Fruit fly (Drosophila melanogaster) whole organism, embryonic: ENCODE measurements around the gene CG34325.

Experiments used
- Asciz ChIP-seq: fragments of 200-800 bp; sonication (Bioruptor generic); optimal IDR thresholded peaks from 2 replicates; lab custom pipeline; 2017; ENCODE audit warnings: missing biosample characterization, mild to moderate bottlenecking, missing genetic modification characterization, missing genetic modification reagents
- Atf3 ChIP-seq: fragments of 200-800 bp; sonication (Bioruptor generic); optimal IDR thresholded peaks from 3 replicates; lab custom pipeline; 2016; ENCODE audit warnings: missing biosample characterization, missing genetic modification characterization
- CG10654 ChIP-seq: fragments of 200-800 bp; sonication (Bioruptor generic); optimal IDR thresholded peaks from 2 replicates; lab custom pipeline; 2016; ENCODE audit warnings: missing biosample characterization, missing genetic modification characterization
- CG11696 ChIP-seq: fragments of 200-800 bp; sonication (Bioruptor generic); IDR thresholded peaks from 2 replicates; pipeline ENCODE4 v1.3.6; 2022; ENCODE audit warnings: missing biosample characterization, missing genetic modification characterization
- CG14860 ChIP-seq: fragments of 200-800 bp; sonication (Bioruptor generic); IDR thresholded peaks from 3 replicates; pipeline ENCODE4 v1.3.6; 2022; ENCODE audit warnings: missing biosample characterization, missing genetic modification characterization; ENCODE audit not compliant: partially characterized antibody
- CG15011 ChIP-seq: fragments of 200-800 bp; sonication (Bioruptor generic); optimal IDR thresholded peaks from 3 replicates; lab custom pipeline; 2018; ENCODE audit warnings: missing biosample characterization, mild to moderate bottlenecking, missing genetic modification characterization
- CG18011 ChIP-seq: fragments of 200-800 bp; sonication (Bioruptor generic); optimal IDR thresholded peaks from 2 replicates; lab custom pipeline; 2017; ENCODE audit warnings: missing biosample characterization, missing genetic modification characterization, mild to moderate bottlenecking, moderate library complexity, missing genotype
- CG2678 ChIP-seq: fragments of 200-800 bp; sonication (Bioruptor generic); optimal IDR thresholded peaks from 3 replicates; lab custom pipeline; 2019; ENCODE audit warnings: missing biosample characterization, mild to moderate bottlenecking, missing genetic modification characterization, moderate library complexity
- CG34224 ChIP-seq: fragments of 200-800 bp; sonication (Bioruptor generic); IDR thresholded peaks from 3 replicates; pipeline ENCODE4 v1.3.6; 2022; ENCODE audit warnings: missing biosample characterization, missing genetic modification characterization; ENCODE audit not compliant: partially characterized antibody
- CG34376 ChIP-seq: fragments of 200-800 bp; sonication (Bioruptor generic); optimal IDR thresholded peaks from 2 replicates; lab custom pipeline; 2018; ENCODE audit warnings: missing biosample characterization, mild to moderate bottlenecking, missing genetic modification characterization
- CG6175 ChIP-seq: fragments of 200-800 bp; sonication (Bioruptor generic); IDR thresholded peaks from 3 replicates; pipeline ENCODE4 v1.3.6; 2022; ENCODE audit warnings: missing biosample characterization, missing genetic modification characterization
- CG6791 ChIP-seq: fragments of 200-800 bp; sonication (Bioruptor generic); IDR thresholded peaks from 3 replicates; pipeline ENCODE4 v1.3.6; 2022; ENCODE audit warnings: missing biosample characterization, missing genetic modification characterization; ENCODE audit not compliant: partially characterized antibody
- CG7745 ChIP-seq: fragments of 200-800 bp; sonication (Bioruptor generic); optimal IDR thresholded peaks from 2 replicates; lab custom pipeline; 2018; ENCODE audit warnings: missing biosample characterization, mild to moderate bottlenecking, missing genetic modification characterization, moderate library complexity
- CG8290 ChIP-seq, 3 experiments: fragments of 200-800 bp; sonication (Bioruptor generic); optimal IDR thresholded peaks; 2 replicates each; lab custom pipeline; 2016 to 2019; ENCODE audit warnings: missing biosample characterization in 3 of 3, missing genetic modification characterization in 3 of 3, mild to moderate bottlenecking in 2 of 3, moderate library complexity in 1 of 3
- CTCF ChIP-seq: fragments of 200-800 bp; sonication (Bioruptor generic); optimal IDR thresholded peaks from 2 replicates; lab custom pipeline; 2017; ENCODE audit warnings: missing biosample characterization, mild to moderate bottlenecking, missing genetic modification characterization, moderate library complexity
- GATAe ChIP-seq: fragments of 200-800 bp; sonication (Bioruptor generic); conservative IDR thresholded peaks from 2 replicates; pipeline ENCODE4 v1.3.6; 2022; ENCODE audit warnings: missing biosample characterization, missing genetic modification characterization
- Hr78 ChIP-seq, 2 experiments: fragments of 200-800 bp in 1 of 2; fragments of >200 bp in 1 of 2; sonication (Bioruptor generic) in 1 of 2; optimal IDR thresholded peaks; 2 replicates each; lab custom pipeline; 2017 to 2019; ENCODE audit warnings: missing biosample characterization in 2 of 2, missing genetic modification characterization in 2 of 2, mild to moderate bottlenecking in 1 of 2, moderate library complexity in 1 of 2
- Ptx1 ChIP-seq: fragments of 200-800 bp; sonication (Bioruptor generic); IDR thresholded peaks from 2 replicates; pipeline ENCODE4 v1.3.6; 2022; ENCODE audit warnings: missing biosample characterization, missing genetic modification characterization
- bab2 ChIP-seq: fragments of 200-800 bp; sonication (Bioruptor generic); optimal IDR thresholded peaks from 2 replicates; lab custom pipeline; 2016; ENCODE audit warnings: missing biosample characterization, missing genetic modification characterization
- cato ChIP-seq: fragments of 200-800 bp; sonication (Bioruptor generic); optimal IDR thresholded peaks from 2 replicates; lab custom pipeline; 2016; ENCODE audit warnings: missing biosample characterization, missing genetic modification characterization, borderline replicate concordance
- crp ChIP-seq, 2 experiments: fragments of 200-800 bp; sonication (Bioruptor generic); optimal IDR thresholded peaks; 2 replicates in 1 of 2; 3 replicates in 1 of 2; lab custom pipeline; 2017; ENCODE audit warnings: missing biosample characterization in 2 of 2, missing genetic modification characterization in 2 of 2, mild to moderate bottlenecking in 1 of 2, moderate library complexity in 1 of 2
- exex ChIP-seq: fragments of 200-800 bp; sonication (Bioruptor generic); optimal IDR thresholded peaks from 4 replicates; lab custom pipeline; 2018; ENCODE audit warnings: missing biosample characterization, mild to moderate bottlenecking, missing genetic modification characterization, moderate library complexity
- fd64A ChIP-seq: fragments of 200-800 bp; sonication (Bioruptor generic); optimal IDR thresholded peaks from 3 replicates; lab custom pipeline; 2018; ENCODE audit warnings: missing biosample characterization, mild to moderate bottlenecking, missing genetic modification characterization
- grn ChIP-seq: fragments of 200-800 bp; sonication (Bioruptor generic); optimal IDR thresholded peaks from 3 replicates; lab custom pipeline; 2017; ENCODE audit warnings: missing biosample characterization, missing genetic modification characterization
- kah ChIP-seq: fragments of 200-800 bp; sonication (Bioruptor generic); optimal IDR thresholded peaks from 2 replicates; lab custom pipeline; 2018; ENCODE audit warnings: missing biosample characterization, mild to moderate bottlenecking, missing genetic modification characterization
- ken ChIP-seq: fragments of 200-800 bp; sonication (Bioruptor generic); IDR thresholded peaks from 3 replicates; pipeline ENCODE4 v1.3.6; 2022; ENCODE audit warnings: missing biosample characterization, missing genetic modification characterization
- lov ChIP-seq, 2 experiments: fragments of 200-800 bp in 1 of 2; fragments of >200 bp in 1 of 2; sonication (Bioruptor generic) in 1 of 2; IDR thresholded peaks in 1 of 2; optimal IDR thresholded peaks in 1 of 2; 2 replicates in 1 of 2; 3 replicates in 1 of 2; pipeline versions ENCODE4 v1.3.6 to Lab custom; 2017 to 2022; ENCODE audit warnings: missing biosample characterization in 1 of 2, missing genetic modification characterization in 1 of 2
- nom ChIP-seq: fragments of 200-800 bp; sonication (Bioruptor generic); optimal IDR thresholded peaks from 2 replicates; lab custom pipeline; 2017; ENCODE audit warnings: missing biosample characterization, missing genetic modification characterization, mild to moderate bottlenecking, moderate library complexity, missing genetic modification reagents
- phol ChIP-seq: fragments of 200-800 bp; sonication (Bioruptor generic); optimal IDR thresholded peaks from 3 replicates; lab custom pipeline; 2018; ENCODE audit warnings: missing biosample characterization, mild to moderate bottlenecking, missing genetic modification characterization, moderate library complexity
- pum ChIP-seq: fragments of 200-800 bp; sonication (Bioruptor generic); optimal IDR thresholded peaks from 2 replicates; lab custom pipeline; 2016; ENCODE audit warnings: missing biosample characterization, missing genetic modification characterization
- sd ChIP-seq: fragments of 200-800 bp; sonication (Bioruptor generic); optimal IDR thresholded peaks from 3 replicates; lab custom pipeline; 2018; ENCODE audit warnings: missing biosample characterization, mild to moderate bottlenecking, missing genetic modification characterization, moderate library complexity
- sob ChIP-seq: fragments of 200-800 bp; sonication (Bioruptor generic); IDR thresholded peaks from 2 replicates; pipeline ENCODE4 v1.3.6; 2022; ENCODE audit warnings: missing biosample characterization, missing genetic modification characterization
- stwl ChIP-seq: fragments of 200-800 bp; sonication (Bioruptor generic); optimal IDR thresholded peaks from 3 replicates; lab custom pipeline; 2018; ENCODE audit warnings: missing biosample characterization, mild to moderate bottlenecking, missing genetic modification characterization, moderate library complexity
- sug ChIP-seq: fragments of 200-800 bp; optimal IDR thresholded peaks from 2 replicates; lab custom pipeline; 2019; ENCODE audit warnings: missing biosample characterization, mild to moderate bottlenecking, missing genetic modification characterization, moderate library complexity
- unc-4 ChIP-seq: fragments of 200-800 bp; sonication (Bioruptor generic); IDR thresholded peaks from 2 replicates; pipeline ENCODE4 v1.3.6; 2022; ENCODE audit warnings: missing biosample characterization, missing genetic modification characterization; ENCODE audit not compliant: partially characterized antibody
- unpg ChIP-seq: fragments of 200-800 bp; sonication (Bioruptor generic); optimal IDR thresholded peaks from 3 replicates; lab custom pipeline; 2018; ENCODE audit warnings: missing biosample characterization, mild to moderate bottlenecking, missing genetic modification characterization, moderate library complexity
- vnd ChIP-seq: fragments of 200-800 bp; sonication (Bioruptor generic); IDR thresholded peaks from 3 replicates; pipeline ENCODE4 v1.3.6; 2022; ENCODE audit warnings: missing biosample characterization, missing genetic modification characterization; ENCODE audit not compliant: partially characterized antibody
- wek ChIP-seq: fragments of 200-800 bp; sonication (Bioruptor generic); optimal IDR thresholded peaks from 3 replicates; lab custom pipeline; 2018; ENCODE audit warnings: missing biosample characterization, mild to moderate bottlenecking, missing genetic modification characterization, moderate library complexity

Gene CG34325

DNA sequence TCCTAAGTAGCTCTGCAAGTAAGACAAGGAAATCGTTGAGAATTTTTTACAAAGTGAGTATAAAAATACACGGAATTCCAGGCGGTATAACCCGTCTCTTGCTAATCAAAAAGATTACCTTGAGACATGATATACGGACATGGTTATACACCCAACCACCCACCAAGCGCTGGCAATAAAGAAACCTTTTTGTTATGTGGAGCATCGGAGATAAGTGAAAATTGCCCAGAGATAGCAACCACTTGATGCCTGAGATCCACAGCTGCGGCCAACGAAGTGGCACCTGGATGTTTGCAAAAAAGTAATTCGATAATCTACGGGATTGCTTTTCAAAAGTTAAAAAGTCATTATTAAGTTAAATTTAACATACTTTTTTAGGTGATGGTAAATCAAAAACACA, 24.7 kb upstream of the CG34325 start:
- TF ChIP-seq sug (tag; lab: Kevin White, UChicago), result peak; percentile 85
- TF ChIP-seq CG11696 (GFP tag; lab: Robert Waterston, UW), result peak; percentile 45; the same call in 1 of the 2 replicates
- no peak for TF ChIP-seq CG7745
- TF ChIP-seq exex, result peak; percentile 64
- no peak for TF ChIP-seq CG34224 (GFP tag; lab: Robert Waterston, UW)
- TF ChIP-seq sd, result peak; percentile 48
- 0 out of 2 replicates have a peak, but pooled peaks have one; percentile 18 for TF ChIP-seq GATAe
- peak; percentile 16 for TF ChIP-seq CG34376 (GFP tag; lab: Kevin White, UChicago)
- peak; percentile 28 for TF ChIP-seq grn (GFP tag; lab: Kevin White, UChicago)

DNA sequence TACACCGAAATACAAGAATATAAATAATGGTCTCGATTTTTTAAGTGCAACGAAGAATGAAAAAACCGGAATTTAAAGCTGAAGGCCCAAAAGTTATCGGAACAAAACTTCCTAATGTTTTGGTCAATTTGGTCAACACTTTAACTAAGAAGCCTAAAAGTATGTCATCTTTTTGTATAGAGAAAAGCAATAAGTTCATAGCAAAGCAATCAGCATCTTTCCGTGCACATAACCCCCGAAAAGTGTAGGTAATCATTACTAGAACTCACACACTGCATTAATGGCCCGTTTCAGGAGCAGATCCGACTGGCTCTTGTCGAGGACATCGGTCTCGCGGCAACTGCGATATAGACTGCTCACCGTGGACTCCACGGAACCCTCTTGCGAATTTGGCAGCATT, 23.1 kb upstream of the CG34325 start:
- no peak for TF ChIP-seq CG10654 (GFP tag; lab: Kevin White, UChicago)
- peak; percentile 30 for TF ChIP-seq CTCF (GFP tag; lab: Kevin White, UChicago)
- TF ChIP-seq sob (GFP tag; lab: Robert Waterston, UW), result no peak
- TF ChIP-seq unc-4 (GFP tag; lab: Robert Waterston, UW), result no peak
- TF ChIP-seq CG2678 (tag; lab: Kevin White, UChicago), result no peak
- no peak for TF ChIP-seq Atf3
- TF ChIP-seq CG18011 (GFP tag; lab: Kevin White, UChicago), result peak; percentile 96
- no peak for TF ChIP-seq Ptx1 (GFP tag; lab: Robert Waterston, UW)
- no peak for TF ChIP-seq cato (GFP tag; lab: Kevin White, UChicago)
- no peak for TF ChIP-seq bab2 (GFP tag; lab: Kevin White, UChicago)
- no peak for TF ChIP-seq unpg (GFP tag; lab: Kevin White, UChicago)
- TF ChIP-seq kah (GFP tag; lab: Kevin White, UChicago), result no peak
- TF ChIP-seq wek (GFP tag; lab: Kevin White, UChicago), result no peak
- TF ChIP-seq lov (optimal IDR thresholded peaks at IDR 0.05; lab: Kevin White, UChicago), result no peak
- no peak for TF ChIP-seq lov (GFP tag; IDR thresholded peaks at IDR 0.05; lab: Robert Waterston, UW)
- TF ChIP-seq CG6791, result 0 out of 3 replicates have a peak, but pooled peaks have one; percentile 9
- no peak for TF ChIP-seq crp (GFP tag; optimal IDR thresholded peaks at IDR 0.05; lab: Kevin White, UChicago)
- no peak for TF ChIP-seq Asciz (GFP tag; lab: Kevin White, UChicago)
- TF ChIP-seq ken (GFP tag; lab: Robert Waterston, UW), result no peak
- TF ChIP-seq stwl (tag; lab: Kevin White, UChicago), result no peak
- TF ChIP-seq CG6175 (GFP tag; lab: Robert Waterston, UW), result no peak
- TF ChIP-seq phol, result no peak
- peak; percentile 44 for TF ChIP-seq CG8290 (GFP tag; optimal IDR thresholded peaks at IDR 0.05; lab: Kevin White, UChicago)
- no peak for TF ChIP-seq CG8290 (tag; optimal IDR thresholded peaks at IDR 0.05; lab: Kevin White, UChicago)

DNA sequence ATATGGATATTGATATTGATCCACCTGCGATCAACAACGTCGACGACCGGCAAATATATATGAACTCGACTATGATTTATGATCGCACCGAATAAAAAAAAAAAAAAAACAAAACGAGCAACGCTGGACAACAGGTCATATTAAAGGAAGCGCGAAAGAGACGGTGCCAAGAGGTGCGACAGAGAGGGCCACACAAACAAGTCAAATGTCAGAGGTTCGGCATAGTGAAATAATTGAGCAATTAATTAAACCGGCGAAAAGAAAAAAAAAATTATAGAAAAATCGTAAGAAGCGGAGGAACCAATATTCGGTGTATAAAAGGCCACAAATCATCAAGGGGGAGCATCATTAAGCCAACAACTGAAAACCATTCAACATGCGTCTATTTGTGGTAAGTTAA, 21.3 kb upstream of the CG34325 start, which contains the start of gene Twdlalpha:
Twdlalpha (plus strand) TSS at position 301 of the 400 bp plus-strand sequence.
- TF ChIP-seq pum (GFP tag; lab: Kevin White, UChicago) (no peak), CG15011 (GFP tag; lab: Kevin White, UChicago) (no peak), Hr78 (GFP tag; optimal IDR thresholded peaks at IDR 0.05; lab: Kevin White, UChicago) (no peak), nom (GFP tag; lab: Kevin White, UChicago) (no peak), unc-4 (GFP tag; lab: Robert Waterston, UW) (no peak), CG14860 (GFP tag; lab: Robert Waterston, UW) (no peak), vnd (no peak), fd64A (GFP tag; lab: Kevin White, UChicago) (no peak), CG8290 (GFP tag; optimal IDR thresholded peaks at IDR 0.05; lab: Kevin White, UChicago) (no peak), CG8290 (tag; optimal IDR thresholded peaks at IDR 0.05; lab: Kevin White, UChicago) (no peak)
